Fruit fly (Drosophila melanogaster) whole organism, adult: ENCODE measurements around the gene CG3397.
A peak's percentile ranks its signal among the peaks of the same experiment; 100 is the strongest.
"Not testable (repeated sequence)": the region's sequence is repeated elsewhere in the genome, so short reads cannot be mapped to it uniquely, and the experiment has no call there.

Experiments used
- CG11617 ChIP-seq: fragments of 200-800 bp; sonication (Bioruptor generic); optimal IDR thresholded peaks from 2 replicates; lab custom pipeline; 2017; ENCODE audit warnings: mild to moderate bottlenecking, missing biosample characterization, missing genetic modification reagents, missing genetic modification characterization
- CG12768 ChIP-seq: fragments of 200-800 bp; sonication (Bioruptor generic); optimal IDR thresholded peaks from 2 replicates; lab custom pipeline; 2017; ENCODE audit warnings: missing biosample characterization, missing genetic modification characterization, mild to moderate bottlenecking, moderate library complexity, missing genetic modification reagents
- CG14711 ChIP-seq: fragments of 200-800 bp; sonication (Bioruptor generic); optimal IDR thresholded peaks from 2 replicates; lab custom pipeline; 2018; ENCODE audit warnings: missing biosample characterization, mild to moderate bottlenecking, missing genetic modification characterization, moderate library complexity
- CG33017 ChIP-seq: fragments of 200-800 bp; sonication (Bioruptor generic); optimal IDR thresholded peaks from 2 replicates; lab custom pipeline; 2018; ENCODE audit warnings: missing biosample characterization, mild to moderate bottlenecking, missing genetic modification characterization, moderate library complexity
- CG5204 ChIP-seq: fragments of 200-800 bp; sonication (Bioruptor generic); optimal IDR thresholded peaks from 2 replicates; lab custom pipeline; 2016; ENCODE audit warnings: missing biosample characterization, missing genetic modification characterization
- CG7045 ChIP-seq: fragments of 200-800 bp; sonication (Bioruptor generic); optimal IDR thresholded peaks from 2 replicates; lab custom pipeline; 2017; ENCODE audit warnings: missing biosample characterization, mild to moderate bottlenecking, missing genetic modification characterization
- CG7101 ChIP-seq: fragments of 200-800 bp; sonication (Bioruptor generic); optimal IDR thresholded peaks from 2 replicates; lab custom pipeline; 2018; ENCODE audit warnings: missing biosample characterization, mild to moderate bottlenecking, missing genetic modification characterization, moderate library complexity
- Clk ChIP-seq: fragments of 200-800 bp; sonication (Bioruptor generic); optimal IDR thresholded peaks from 2 replicates; lab custom pipeline; 2017; ENCODE audit warnings: missing biosample characterization, missing genetic modification characterization
- Crg-1 ChIP-seq: fragments of 200-800 bp; sonication (Bioruptor generic); optimal IDR thresholded peaks from 2 replicates; lab custom pipeline; 2016; ENCODE audit warnings: missing biosample characterization, missing genetic modification characterization
- Hr96 ChIP-seq: fragments of 200-800 bp; sonication (Bioruptor generic); optimal IDR thresholded peaks from 2 replicates; lab custom pipeline; 2016; ENCODE audit warnings: missing biosample characterization, missing genetic modification characterization
- Mnt ChIP-seq: fragments of 200-800 bp; sonication (Bioruptor generic); optimal IDR thresholded peaks from 2 replicates; lab custom pipeline; 2016; ENCODE audit warnings: missing biosample characterization, mild to moderate bottlenecking, missing genetic modification characterization
- bab1 ChIP-seq: fragments of 200-800 bp; sonication (Bioruptor generic); optimal IDR thresholded peaks from 3 replicates; lab custom pipeline; 2019; ENCODE audit warnings: missing biosample characterization, mild to moderate bottlenecking, missing genetic modification characterization, moderate library complexity
- cic ChIP-seq: fragments of 200-800 bp; sonication (Bioruptor generic); optimal IDR thresholded peaks from 2 replicates; lab custom pipeline; 2017; ENCODE audit warnings: missing biosample characterization, mild to moderate bottlenecking, missing genetic modification characterization, moderate library complexity
- cnc ChIP-seq, 2 experiments: fragments of >200 bp; optimal IDR thresholded peaks; 2 replicates each; lab custom pipeline; 2017
- kay ChIP-seq: fragments of 200-800 bp; sonication (Bioruptor generic); peaks from one replicate; lab custom pipeline; 2016; ENCODE audit warnings: missing biosample characterization, missing genetic modification characterization, borderline replicate concordance
- ovo ChIP-seq: fragments of 200-800 bp; sonication (Bioruptor generic); optimal IDR thresholded peaks from 2 replicates; lab custom pipeline; 2016; ENCODE audit warnings: missing biosample characterization, missing genetic modification characterization
- pad ChIP-seq: fragments of 200-800 bp; sonication (Bioruptor generic); optimal IDR thresholded peaks from 3 replicates; lab custom pipeline; 2017; ENCODE audit warnings: missing biosample characterization, missing genetic modification characterization, mild to moderate bottlenecking, moderate library complexity, missing genetic modification reagents
- tj ChIP-seq: fragments of 200-800 bp; sonication (Bioruptor generic); optimal IDR thresholded peaks from 3 replicates; lab custom pipeline; 2017; ENCODE audit warnings: missing biosample characterization, mild to moderate bottlenecking, missing genetic modification characterization, moderate library complexity
- toe ChIP-seq: fragments of 200-800 bp; sonication (Bioruptor generic); optimal IDR thresholded peaks from 2 replicates; lab custom pipeline; 2016; ENCODE audit warnings: missing biosample characterization, missing genetic modification characterization

CG3397 gene

DNA sequence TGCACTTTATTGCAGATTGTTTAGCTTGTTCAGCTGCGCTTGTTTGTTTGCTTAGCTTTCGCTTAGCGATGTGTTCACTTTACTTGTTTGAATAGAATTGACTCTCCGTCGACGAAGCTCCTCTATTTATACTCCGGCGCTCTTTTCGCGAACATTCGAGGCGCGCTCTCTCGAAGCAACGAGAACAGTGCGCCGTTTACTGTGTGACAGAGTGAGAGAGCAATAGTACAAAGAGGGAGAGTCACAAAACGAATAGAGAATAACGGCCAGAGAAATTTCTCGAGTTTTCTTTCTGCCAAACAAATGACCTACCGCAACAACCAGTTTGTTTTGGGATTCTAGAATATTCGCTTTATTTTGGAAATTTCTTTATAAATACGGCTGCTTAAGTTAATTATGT, 27.9 kb downstream of the CG3397 start, which contains the start of gene Hsp70Aa:
Gene Hsp70Aa (minus strand): TSS at position 101 of the 400 bp plus-strand sequence.
- not testable (repeated sequence) for TF ChIP-seq CG11617, CG12768, Hr96 (GFP tag; lab: Kevin White, UChicago)

DNA sequence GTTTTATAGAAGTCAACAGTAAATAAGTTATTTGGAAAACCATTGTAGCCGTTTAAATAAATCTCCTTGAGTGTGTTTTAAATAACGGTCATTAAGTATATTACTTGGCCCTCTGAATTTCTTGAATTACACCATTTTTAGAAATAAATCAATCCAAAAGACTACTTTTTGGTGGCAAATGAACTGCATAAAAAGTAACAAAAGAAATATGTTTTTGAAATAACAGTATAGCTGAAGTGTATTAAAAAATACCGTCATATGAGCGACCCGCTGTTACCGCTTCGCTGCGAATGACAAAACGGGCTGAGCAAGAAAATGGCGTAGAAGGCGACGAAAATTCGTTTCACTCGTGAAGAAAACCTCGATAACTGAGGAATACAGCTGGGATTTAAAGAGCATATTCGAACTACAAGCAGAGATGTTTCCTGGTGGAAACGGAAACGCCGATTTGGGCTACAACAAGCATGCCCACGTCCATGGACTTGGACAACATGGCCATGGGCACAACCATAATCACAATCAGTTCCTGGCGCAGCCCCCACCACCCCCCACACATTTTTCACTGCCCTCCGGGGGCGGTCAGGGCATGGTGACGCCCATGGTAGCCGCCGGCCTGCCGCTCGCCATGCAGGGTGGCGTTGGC, 34.8 kb downstream of the CG3397 start, which contains the start of gene CG31211:
Gene CG31211 (plus strand): TSS at position 294 of the 643 bp plus-strand sequence.
- TF ChIP-seq pad = no peak
- TF ChIP-seq CG5204 (GFP tag; lab: Kevin White, UChicago) = peak; percentile 16
- peak; percentile 35 for TF ChIP-seq ovo (GFP tag; lab: Kevin White, UChicago)

DNA sequence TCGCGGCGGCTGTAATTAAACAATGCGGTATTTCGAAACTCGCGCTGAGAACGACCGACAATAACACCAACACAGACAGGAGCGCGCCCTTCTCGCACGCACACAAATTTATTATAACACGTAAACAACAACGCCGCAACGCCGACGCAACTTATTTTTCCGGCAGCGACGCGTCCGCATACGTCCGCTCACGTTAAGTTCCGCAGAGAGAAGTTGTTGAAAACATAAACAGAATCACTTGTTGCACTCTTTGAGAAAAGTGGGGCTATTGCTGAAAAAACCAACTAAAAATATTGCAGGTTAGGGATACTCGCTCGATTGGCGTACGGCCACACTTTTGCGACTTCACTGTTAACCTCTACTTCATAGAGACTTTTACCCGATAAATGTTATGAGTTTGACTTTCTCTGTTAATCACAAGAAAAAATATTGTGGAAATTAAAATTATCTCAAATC, 35.4 kb downstream of the CG3397 start, which contains the start of gene Cad87A:
Gene Cad87A (minus strand): TSS at position 227 of the 456 bp plus-strand sequence.
- TF ChIP-seq Mnt = peak; percentile 41
- no peak for TF ChIP-seq Crg-1
- TF ChIP-seq tj (GFP tag; lab: Kevin White, UChicago) = peak; percentile 49
- no peak for TF ChIP-seq CG12768 (GFP tag; lab: Kevin White, UChicago)

dm6 chr3R:11947959-11948358, 36.4 kb downstream of the CG3397 start:
- no peak for TF ChIP-seq Mnt
- no peak for TF ChIP-seq tj (GFP tag; lab: Kevin White, UChicago)
- TF ChIP-seq cic = no peak
- no peak for TF ChIP-seq kay
- TF ChIP-seq CG11617 (GFP tag; lab: Kevin White, UChicago) = no peak
- TF ChIP-seq Hr96 (GFP tag; lab: Kevin White, UChicago) = no peak
- no peak for TF ChIP-seq CG7045 (GFP tag; lab: Kevin White, UChicago)
- no peak for TF ChIP-seq toe (GFP tag; lab: Kevin White, UChicago)
- TF ChIP-seq CG12768 (GFP tag; lab: Kevin White, UChicago) = no peak
- TF ChIP-seq CG33017 (tag; lab: Kevin White, UChicago) = no peak
- no peak for TF ChIP-seq bab1 (GFP tag; lab: Kevin White, UChicago)
- no peak for TF ChIP-seq ovo (GFP tag; lab: Kevin White, UChicago)
- TF ChIP-seq CG7101 = no peak

dm6 chr3R:11947079-11947869, 37.1 kb downstream of the CG3397 start:
- peak; percentile 93 for TF ChIP-seq ovo (GFP tag; lab: Kevin White, UChicago)
- TF ChIP-seq bab1 (GFP tag; lab: Kevin White, UChicago) = peak; percentile 24
- TF ChIP-seq CG5204 (GFP tag; lab: Kevin White, UChicago) = no peak
- TF ChIP-seq pad = peak; percentile 92
- peak; percentile 87 for TF ChIP-seq tj (GFP tag; lab: Kevin White, UChicago)
- no peak for TF ChIP-seq Hr96 (GFP tag; lab: Kevin White, UChicago)

DNA sequence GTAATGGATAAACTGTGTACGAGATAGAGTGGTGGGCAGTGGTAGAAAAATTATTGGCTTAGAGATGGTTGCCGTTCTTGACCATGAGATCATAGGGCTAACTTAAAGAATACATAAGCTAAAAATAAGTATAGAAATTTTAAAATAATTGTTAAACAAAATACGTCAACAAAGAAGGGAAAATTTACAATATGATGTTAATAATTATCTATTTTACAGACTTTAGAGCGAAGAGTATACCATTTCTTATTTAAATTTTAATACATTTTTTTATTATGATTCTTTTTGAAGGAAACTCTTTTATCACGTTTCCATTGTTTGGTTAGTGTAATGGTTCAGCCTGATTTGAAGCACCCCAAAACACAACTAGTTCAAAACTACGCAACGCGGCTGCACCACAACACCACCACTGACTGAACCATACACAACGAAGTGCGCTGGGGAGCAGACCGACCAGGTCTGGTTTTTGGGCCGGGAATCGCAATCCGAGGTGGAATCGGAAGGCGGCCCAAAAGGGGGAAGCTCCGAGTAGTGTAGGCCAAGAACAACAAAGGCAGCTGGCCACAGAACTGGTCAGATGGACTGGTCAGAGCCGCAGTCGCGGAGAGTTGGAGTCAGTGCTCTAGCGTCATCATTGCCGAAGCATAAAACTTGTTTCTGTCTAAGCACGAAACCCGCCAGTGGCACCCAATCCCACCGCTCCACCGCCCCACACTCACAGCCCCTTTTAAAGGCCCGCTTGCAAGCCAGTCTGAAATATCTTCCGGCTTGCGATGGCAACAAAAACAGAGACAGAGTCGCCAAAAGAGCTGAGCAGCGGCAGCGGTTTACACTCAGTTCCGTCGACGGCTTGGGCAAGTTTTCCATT, 38.7 kb downstream of the CG3397 start:
- TF ChIP-seq cic = no peak
- TF ChIP-seq CG14711 (tag; lab: Kevin White, UChicago) = no peak
- TF ChIP-seq Clk = no peak
- TF ChIP-seq cnc (optimal IDR thresholded peaks at IDR 0.05; lab: Kevin White, UChicago) = no peak
- no peak for TF ChIP-seq bab1 (GFP tag; lab: Kevin White, UChicago)
- no peak for TF ChIP-seq Crg-1

DNA sequence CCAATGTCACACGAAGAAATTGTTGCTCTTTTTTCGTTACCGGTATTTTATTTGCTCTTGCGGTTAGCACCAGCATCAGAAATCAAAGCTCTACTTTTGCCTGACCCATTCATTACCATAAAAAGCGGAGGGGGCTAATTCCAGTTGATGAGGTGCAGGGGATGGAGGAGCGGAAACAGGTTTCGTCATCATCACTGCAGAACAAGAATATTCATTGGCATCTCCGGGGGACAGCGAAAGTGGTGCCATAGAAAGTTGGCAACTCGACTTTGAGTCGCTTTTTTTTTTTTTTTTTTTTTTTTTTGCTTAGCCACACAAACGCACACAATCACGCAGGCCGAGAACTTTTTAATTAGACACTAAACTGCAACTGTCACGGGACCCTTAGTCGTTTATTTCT, 43.2 kb downstream of the CG3397 start:
- TF ChIP-seq pad (no peak), Hr96 (GFP tag; lab: Kevin White, UChicago) (no peak)
